Worm (Caenorhabditis elegans) whole organism, mixed stage, embryonic: Measurements from ENCODE around the gene gtl-2.
"Not testable (repeated sequence)": the region's sequence is repeated elsewhere in the genome, so short reads cannot be mapped to it uniquely, and the experiment has no call there.

Source experiments
- M03D4.4 ChIP-seq: sonication (generic microtip); optimal IDR thresholded peaks from 2 replicates; lab custom pipeline; 2017; ENCODE audit warnings: mild to moderate bottlenecking, missing genetic modification characterization, missing compliant biosample characterization
- bed-3 ChIP-seq: fragments of 200-800 bp; sonication (Bioruptor generic); optimal IDR thresholded peaks from 3 replicates; lab custom pipeline; 2018; ENCODE audit warnings: mild to moderate bottlenecking, missing genetic modification characterization, moderate library complexity, missing compliant biosample characterization
- blmp-1 ChIP-seq: fragments of 150-350 bp; optimal IDR thresholded peaks from 2 replicates; lab custom pipeline; 2014; ENCODE audit warnings: missing biosample characterization, missing genetic modification characterization
- ceh-39 ChIP-seq: fragments of 150-350 bp; optimal IDR thresholded peaks from 2 replicates; lab custom pipeline; 2014; ENCODE audit warnings: missing biosample characterization, missing genetic modification characterization
- ceh-43 ChIP-seq: fragments of 200-800 bp; sonication (Bioruptor generic); optimal IDR thresholded peaks from 2 replicates; lab custom pipeline; 2018; ENCODE audit warnings: mild to moderate bottlenecking, missing genetic modification characterization, moderate library complexity, missing compliant biosample characterization
- ceh-83 ChIP-seq: fragments of 200-800 bp; sonication (Bioruptor generic); optimal IDR thresholded peaks from 2 replicates; lab custom pipeline; 2018; ENCODE audit warnings: mild to moderate bottlenecking, missing genetic modification characterization, missing compliant biosample characterization
- ces-1 ChIP-seq: fragments of 150-350 bp; optimal IDR thresholded peaks from 2 replicates; lab custom pipeline; 2014; ENCODE audit warnings: missing biosample characterization, missing genetic modification reagents, missing genetic modification characterization
- cnd-1 ChIP-seq: fragments of 200-800 bp; sonication (Bioruptor generic); optimal IDR thresholded peaks from 2 replicates; lab custom pipeline; 2018; ENCODE audit warnings: mild to moderate bottlenecking, missing genetic modification characterization, missing compliant biosample characterization
- drap-1 ChIP-seq: fragments of 200-800 bp; sonication (Bioruptor generic); optimal IDR thresholded peaks from 3 replicates; lab custom pipeline; 2018; ENCODE audit warnings: mild to moderate bottlenecking, missing genetic modification characterization, missing compliant biosample characterization
- elt-1 ChIP-seq: sonication (generic microtip); optimal IDR thresholded peaks from 2 replicates; lab custom pipeline; 2017; ENCODE audit warnings: missing genetic modification characterization, mild to moderate bottlenecking, missing compliant biosample characterization, antibody characterized with exemption, moderate library complexity, borderline replicate concordance; ENCODE audit not compliant: insufficient read depth
- elt-3 ChIP-seq: fragments of 150-350 bp; optimal IDR thresholded peaks from 2 replicates; lab custom pipeline; 2014; ENCODE audit warnings: missing biosample characterization, missing genetic modification characterization
- flh-1 ChIP-seq: fragments of 200-800 bp; sonication (Bioruptor generic); optimal IDR thresholded peaks from 2 replicates; lab custom pipeline; 2018; ENCODE audit warnings: mild to moderate bottlenecking, missing genetic modification characterization, moderate library complexity, missing compliant biosample characterization
- ham-2 ChIP-seq: fragments of 200-800 bp; sonication (Bioruptor generic); optimal IDR thresholded peaks from 2 replicates; lab custom pipeline; 2018; ENCODE audit warnings: mild to moderate bottlenecking, missing genetic modification characterization, missing compliant biosample characterization
- lin-32 ChIP-seq: fragments of 200-800 bp; sonication (Bioruptor generic); optimal IDR thresholded peaks from 2 replicates; lab custom pipeline; 2018; ENCODE audit warnings: mild to moderate bottlenecking, missing genetic modification characterization, missing compliant biosample characterization
- mab-5 ChIP-seq: fragments of 150-350 bp; optimal IDR thresholded peaks from 2 replicates; lab custom pipeline; 2014; ENCODE audit warnings: missing biosample characterization, missing genetic modification characterization
- mep-1 ChIP-seq: fragments of 150-350 bp; optimal IDR thresholded peaks from 2 replicates; lab custom pipeline; 2017; ENCODE audit warnings: missing biosample characterization, missing genetic modification reagents, missing genetic modification characterization, inconsistent platforms
- mls-2 ChIP-seq: sonication (generic microtip); optimal IDR thresholded peaks from 2 replicates; lab custom pipeline; 2016; ENCODE audit warnings: mild to moderate bottlenecking, missing genetic modification characterization, moderate library complexity, missing compliant biosample characterization
- nhr-12 ChIP-seq: fragments of 150-350 bp; optimal IDR thresholded peaks from 2 replicates; lab custom pipeline; 2014; ENCODE audit warnings: missing biosample characterization, missing genetic modification characterization
- nhr-2 ChIP-seq: fragments of 150-350 bp; optimal IDR thresholded peaks from 2 replicates; lab custom pipeline; 2014; ENCODE audit warnings: missing biosample characterization, missing genetic modification characterization
- nhr-237 ChIP-seq: fragments of 150-350 bp; optimal IDR thresholded peaks from 2 replicates; lab custom pipeline; 2014; ENCODE audit warnings: missing biosample characterization, missing genetic modification characterization
- nhr-28 ChIP-seq: fragments of 150-350 bp; optimal IDR thresholded peaks from 2 replicates; lab custom pipeline; 2014; ENCODE audit warnings: missing biosample characterization, missing genetic modification characterization
- nhr-76 ChIP-seq: sonication (generic microtip); optimal IDR thresholded peaks from 2 replicates; lab custom pipeline; 2017; ENCODE audit warnings: missing biosample characterization, missing genetic modification characterization
- sem-2 ChIP-seq: fragments of 200-800 bp; sonication (Bioruptor generic); optimal IDR thresholded peaks from 2 replicates; lab custom pipeline; 2018; ENCODE audit warnings: mild to moderate bottlenecking, missing genetic modification characterization, missing compliant biosample characterization
- snpc-4 ChIP-seq: fragments of 150-350 bp; optimal IDR thresholded peaks from 2 replicates; lab custom pipeline; 2014; ENCODE audit warnings: missing biosample characterization, missing genetic modification characterization
- sptf-1 ChIP-seq: sonication (generic microtip); optimal IDR thresholded peaks from 2 replicates; lab custom pipeline; 2017; ENCODE audit warnings: mild to moderate bottlenecking, missing genetic modification characterization, moderate library complexity, missing compliant biosample characterization
- tbx-8 ChIP-seq: fragments of 200-800 bp; sonication (Bioruptor generic); optimal IDR thresholded peaks from 2 replicates; lab custom pipeline; 2018; ENCODE audit warnings: mild to moderate bottlenecking, missing genetic modification characterization, moderate library complexity, missing compliant biosample characterization
- unc-120 ChIP-seq: sonication (generic microtip); optimal IDR thresholded peaks from 2 replicates; lab custom pipeline; 2017; ENCODE audit warnings: missing genetic modification characterization, missing compliant biosample characterization; ENCODE audit not compliant: poor library complexity, severe bottlenecking
- unc-62 ChIP-seq: fragments of 150-350 bp; optimal IDR thresholded peaks from 2 replicates; lab custom pipeline; 2014; ENCODE audit warnings: missing biosample characterization, missing genetic modification reagents, missing genetic modification characterization
- zip-8 ChIP-seq: fragments of 150-350 bp; optimal IDR thresholded peaks from 2 replicates; lab custom pipeline; 2014; ENCODE audit warnings: missing biosample characterization, missing genetic modification characterization
- ztf-11 ChIP-seq: fragments of 150-350 bp; optimal IDR thresholded peaks from 2 replicates; lab custom pipeline; 2014; ENCODE audit warnings: missing biosample characterization, missing genetic modification characterization

gtl-2 gene

DNA sequence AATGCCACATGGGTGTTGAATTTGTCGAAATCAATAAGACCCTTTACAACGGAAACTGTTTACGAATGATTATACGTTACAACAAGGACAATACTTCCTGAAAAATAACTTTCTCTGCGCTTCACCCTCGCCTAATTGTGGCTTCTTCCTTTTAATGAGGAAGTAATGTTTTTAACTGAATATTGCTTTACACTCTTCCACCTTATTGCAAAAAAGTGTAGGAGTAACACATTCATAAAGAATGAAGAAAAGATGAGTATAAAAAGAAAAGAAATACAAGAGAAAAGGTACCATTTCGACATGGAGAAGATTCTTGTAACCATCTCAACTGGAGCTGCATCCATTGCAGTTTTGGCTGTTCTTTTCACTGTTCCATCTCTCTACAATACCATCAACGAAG, 10.2 kb upstream of the gtl-2 start, which contains the start of gene col-126:
Gene col-126 (plus strand): TSS at position 301 of the 400 bp plus-strand sequence.
- TF ChIP-seq tbx-8; ham-2; M03D4.4 (tag; lab: Kevin White, UChicago): not testable (repeated sequence)

DNA sequence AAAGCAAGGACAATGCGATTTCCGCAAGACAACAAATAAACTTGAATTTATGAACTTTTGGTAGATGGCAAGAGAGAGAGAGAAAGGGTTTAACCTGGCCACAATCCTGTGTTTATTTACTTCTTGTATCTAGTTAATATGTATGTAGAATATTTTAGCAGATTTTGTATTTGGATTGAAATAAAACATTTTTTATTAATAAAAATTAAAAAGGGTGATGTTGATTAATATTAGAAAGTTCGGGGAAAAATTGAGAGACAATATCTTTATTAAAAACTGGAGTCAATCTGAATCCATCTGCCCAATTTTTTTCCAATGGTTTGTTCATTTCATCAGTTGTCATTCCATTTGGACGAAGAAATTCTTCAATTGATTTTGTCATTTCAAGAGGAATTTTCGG, 7.2 kb upstream of the gtl-2 start, which contains the start of gene col-127:
Gene col-127 (minus strand): TSS at position 101 of the 400 bp plus-strand sequence.
- TF ChIP-seq flh-1 (GFP tag; lab: Kevin White, UChicago) = no peak
- TF ChIP-seq M03D4.4 (tag; lab: Kevin White, UChicago) = no peak
- TF ChIP-seq sem-2 (GFP tag; lab: Kevin White, UChicago) = no peak
- no peak for TF ChIP-seq unc-120 (tag; lab: Kevin White, UChicago)
- no peak for TF ChIP-seq tbx-8
- no peak for TF ChIP-seq bed-3 (GFP tag; lab: Kevin White, UChicago)
- TF ChIP-seq mls-2 (tag; lab: Kevin White, UChicago) = no peak
- no peak for TF ChIP-seq ham-2
- no peak for TF ChIP-seq cnd-1 (tag; lab: Kevin White, UChicago)
- TF ChIP-seq unc-62 (GFP tag; lab: Kevin White, UChicago) = no peak
- TF ChIP-seq nhr-2 (tag; lab: Kevin White, UChicago) = no peak
- no peak for TF ChIP-seq ztf-11 (tag; lab: Kevin White, UChicago)
- TF ChIP-seq nhr-28 (tag; lab: Kevin White, UChicago) = no peak

DNA sequence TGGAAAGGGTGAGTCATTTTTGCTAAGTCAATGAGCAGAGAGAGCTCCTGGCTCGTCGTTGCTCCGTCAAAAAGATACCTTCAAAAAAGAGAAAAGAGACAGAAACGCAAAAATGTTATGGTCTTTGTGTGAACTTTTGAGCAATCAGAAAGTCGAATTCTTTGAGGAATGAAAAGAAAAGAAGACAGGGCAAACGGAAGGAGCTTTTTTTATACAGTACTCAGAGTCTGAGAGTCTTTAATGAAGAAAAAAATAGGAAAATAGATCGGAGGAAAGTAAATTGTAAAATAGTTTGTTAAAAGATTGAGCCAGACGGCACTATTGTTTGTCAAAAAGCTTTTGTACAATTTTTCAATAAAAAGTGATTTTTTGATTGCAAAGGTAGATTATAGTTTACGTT, 3.8 kb upstream of the gtl-2 start:
- TF ChIP-seq ztf-11 (tag; lab: Kevin White, UChicago) (no peak), ceh-83 (GFP tag; lab: Kevin White, UChicago) (no peak), cnd-1 (tag; lab: Kevin White, UChicago) (no peak), bed-3 (GFP tag; lab: Kevin White, UChicago) (no peak), sptf-1 (no peak), sem-2 (GFP tag; lab: Kevin White, UChicago) (no peak), mab-5 (tag; lab: Kevin White, UChicago) (no peak), tbx-8 (no peak), lin-32 (GFP tag; lab: Kevin White, UChicago) (no peak), elt-1 (tag; lab: Kevin White, UChicago) (no peak)

DNA sequence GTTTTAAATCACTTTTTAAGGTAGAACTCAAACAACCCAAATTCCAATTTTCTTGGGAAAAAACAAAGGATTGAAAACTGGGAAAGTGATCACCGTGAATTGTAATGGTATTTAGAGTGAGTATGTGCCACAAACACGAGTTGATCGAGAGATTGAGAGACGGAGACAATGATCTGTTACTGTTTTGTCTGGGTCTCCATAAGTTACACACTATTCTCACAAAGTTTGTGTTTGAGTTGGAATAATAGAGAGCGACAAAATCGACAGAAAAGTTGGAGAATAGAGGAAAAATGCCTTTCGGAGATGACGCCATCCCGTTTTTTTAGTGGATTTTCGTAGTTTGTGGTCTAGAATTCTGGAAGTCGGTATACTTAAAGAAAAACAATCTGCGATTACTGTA, 2.0 kb upstream of the gtl-2 start, which contains the start of gene nhr-7:
Gene nhr-7 (minus strand): TSS at position 101 of the 400 bp plus-strand sequence.
- TF ChIP-seq elt-1 (tag; lab: Kevin White, UChicago) (no peak), nhr-237 (no peak), sem-2 (GFP tag; lab: Kevin White, UChicago) (no peak)
- TF ChIP-seq, all 35 proteins: peak for 0

DNA sequence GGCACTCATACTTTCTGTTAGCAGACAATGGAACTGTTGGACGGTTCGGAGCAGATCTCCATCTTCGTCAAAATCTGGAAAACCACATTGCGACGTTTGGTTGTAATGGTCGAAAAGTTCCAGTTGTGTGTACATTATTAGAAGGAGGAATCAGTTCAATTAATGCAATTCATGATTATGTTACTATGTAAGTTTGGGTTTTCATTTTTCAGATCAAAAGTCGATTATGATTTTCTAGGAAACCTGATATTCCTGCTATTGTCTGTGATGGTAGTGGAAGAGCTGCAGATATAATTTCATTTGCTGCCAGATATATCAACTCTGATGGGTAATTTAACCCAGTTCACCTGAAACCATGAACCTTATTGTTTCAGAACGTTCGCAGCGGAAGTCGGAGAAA, 2.8 kb downstream of the gtl-2 start:
- TF ChIP-seq nhr-12 (tag; lab: Kevin White, UChicago) = no peak
- TF ChIP-seq cnd-1 (tag; lab: Kevin White, UChicago) = no peak
- TF ChIP-seq ceh-83 (GFP tag; lab: Kevin White, UChicago) = no peak
- TF ChIP-seq unc-62 (GFP tag; lab: Kevin White, UChicago) = no peak
- TF ChIP-seq flh-1 (GFP tag; lab: Kevin White, UChicago) = no peak
- TF ChIP-seq sptf-1 = no peak
- TF ChIP-seq sem-2 (GFP tag; lab: Kevin White, UChicago) = no peak
- TF ChIP-seq blmp-1 (tag; lab: Kevin White, UChicago) = no peak
- TF ChIP-seq ceh-39 (tag; lab: Kevin White, UChicago) = no peak
- no peak for TF ChIP-seq nhr-2 (tag; lab: Kevin White, UChicago)
- TF ChIP-seq snpc-4 (tag; lab: Kevin White, UChicago) = no peak
- TF ChIP-seq nhr-76 (tag; lab: Kevin White, UChicago) = no peak
- no peak for TF ChIP-seq bed-3 (GFP tag; lab: Kevin White, UChicago)
- TF ChIP-seq elt-3 (tag; lab: Kevin White, UChicago) = no peak
- no peak for TF ChIP-seq ces-1 (GFP tag; lab: Kevin White, UChicago)
- no peak for TF ChIP-seq mep-1
- TF ChIP-seq drap-1 (GFP tag; lab: Kevin White, UChicago) = no peak
- no peak for TF ChIP-seq zip-8
- no peak for TF ChIP-seq ztf-11 (tag; lab: Kevin White, UChicago)
- no peak for TF ChIP-seq ceh-43 (GFP tag; lab: Kevin White, UChicago)
